Worm (Caenorhabditis elegans) whole organism, late embryonic: Measurements from ENCODE around the gene srx-134.

Experiments
- fkh-6 ChIP-seq: sonication (generic microtip); optimal IDR thresholded peaks from 2 replicates; lab custom pipeline; 2016; ENCODE audit warnings: missing genetic modification characterization, missing compliant biosample characterization
- hlh-13 ChIP-seq: fragments of 200-800 bp; sonication (Bioruptor generic); optimal IDR thresholded peaks from 2 replicates; lab custom pipeline; 2018; ENCODE audit warnings: mild to moderate bottlenecking, missing genetic modification characterization, missing compliant biosample characterization

- no peak for TF ChIP-seq hlh-13 (GFP tag; lab: Kevin White, UChicago)
- no peak for TF ChIP-seq fkh-6 (tag; lab: Kevin White, UChicago)
Measured at ce11 chrV:13880163-13880562, 23.9 kb upstream of the srx-134 start.
